Worm (Caenorhabditis elegans): ENCODE data around the gene sel-2.

DNA sequence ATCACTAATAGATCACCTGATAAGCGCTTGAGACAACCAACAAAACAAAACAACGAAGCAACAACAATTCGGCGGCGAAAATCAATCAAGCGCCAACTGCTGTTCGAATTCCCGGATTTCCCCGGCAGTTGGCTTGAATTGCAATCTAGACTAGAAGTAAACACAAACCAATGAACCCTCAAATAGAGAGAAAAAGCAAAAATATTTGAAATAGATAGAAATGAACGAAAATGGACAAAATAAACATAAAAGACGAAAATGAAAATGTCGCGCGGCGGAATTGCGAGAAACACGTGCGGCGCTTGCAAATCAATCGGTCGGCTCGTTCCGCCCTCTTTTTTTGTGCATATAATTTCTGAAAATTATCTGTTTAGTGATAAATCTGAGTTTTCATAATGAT is 43.7 kb downstream of the sel-2 start, which contains the start of gene idhg-1:
- TF ChIP-seq unc-62 (GFP tag; optimal IDR thresholded peaks at IDR 0.05) (no peak), ceh-40 (GFP tag; IDR thresholded peaks at IDR 0.05) (no peak)
